Fruit fly (Drosophila melanogaster) whole organism, embryonic: ENCODE data around the gene CG10341.
A peak's percentile ranks its signal among the peaks of the same experiment; 100 is the strongest.

Experiments used
- Bteb2 ChIP-seq: fragments of 200-800 bp; sonication (Bioruptor generic); optimal IDR thresholded peaks from 2 replicates; lab custom pipeline; 2016; ENCODE audit warnings: missing biosample characterization, missing genetic modification characterization
- CG10209 ChIP-seq: fragments of 200-800 bp; sonication (Bioruptor generic); optimal IDR thresholded peaks from 3 replicates; lab custom pipeline; 2017; ENCODE audit warnings: missing biosample characterization, mild to moderate bottlenecking, missing genetic modification characterization, missing genetic modification reagents
- CG10267 ChIP-seq: fragments of 200-800 bp; sonication (Bioruptor generic); optimal IDR thresholded peaks from 2 replicates; lab custom pipeline; 2018; ENCODE audit warnings: missing biosample characterization, mild to moderate bottlenecking, missing genetic modification characterization, moderate library complexity
- CG11247 ChIP-seq: fragments of 200-800 bp; sonication (Bioruptor generic); IDR thresholded peaks from 2 replicates; pipeline ENCODE4 v1.3.6; 2022; ENCODE audit warnings: missing biosample characterization, missing genetic modification characterization
- CG11398 ChIP-seq: fragments of 200-800 bp; sonication (Bioruptor generic); optimal IDR thresholded peaks from 2 replicates; lab custom pipeline; 2016; ENCODE audit warnings: missing biosample characterization, missing genetic modification characterization
- CG11695 ChIP-seq: fragments of 200-800 bp; sonication (Bioruptor generic); IDR thresholded peaks from 3 replicates; pipeline ENCODE4 v1.3.6; 2022; ENCODE audit warnings: missing biosample characterization, missing genetic modification characterization
- CG1233 ChIP-seq: fragments of 200-800 bp; sonication (Bioruptor generic); optimal IDR thresholded peaks from 4 replicates; lab custom pipeline; 2018; ENCODE audit warnings: missing biosample characterization, mild to moderate bottlenecking, missing genetic modification characterization
- CG15011 ChIP-seq: fragments of 200-800 bp; sonication (Bioruptor generic); optimal IDR thresholded peaks from 3 replicates; lab custom pipeline; 2018; ENCODE audit warnings: missing biosample characterization, mild to moderate bottlenecking, missing genetic modification characterization
- CG15479 ChIP-seq: fragments of 200-800 bp; sonication (Bioruptor generic); optimal IDR thresholded peaks from 3 replicates; lab custom pipeline; 2019; ENCODE audit warnings: missing biosample characterization, mild to moderate bottlenecking, missing genetic modification characterization, moderate library complexity
- CG16863 ChIP-seq: fragments of 200-800 bp; sonication (Bioruptor generic); optimal IDR thresholded peaks from 3 replicates; lab custom pipeline; 2016; ENCODE audit warnings: missing biosample characterization, missing genetic modification characterization
- CG18011 ChIP-seq: fragments of 200-800 bp; sonication (Bioruptor generic); optimal IDR thresholded peaks from 2 replicates; lab custom pipeline; 2017; ENCODE audit warnings: missing biosample characterization, missing genetic modification characterization, mild to moderate bottlenecking, moderate library complexity, missing genotype
- CG18476 ChIP-seq: fragments of 200-800 bp; sonication (Bioruptor generic); optimal IDR thresholded peaks from 2 replicates; lab custom pipeline; 2016; ENCODE audit warnings: missing biosample characterization, mild to moderate bottlenecking, missing genetic modification characterization
- CG18599 ChIP-seq: fragments of 200-800 bp; sonication (Bioruptor generic); optimal IDR thresholded peaks from 3 replicates; lab custom pipeline; 2017; ENCODE audit warnings: missing biosample characterization, missing genetic modification characterization, mild to moderate bottlenecking, moderate library complexity, missing genetic modification reagents
- CG2712 ChIP-seq: fragments of 200-800 bp; optimal IDR thresholded peaks from 3 replicates; lab custom pipeline; 2019; ENCODE audit warnings: missing biosample characterization, mild to moderate bottlenecking, missing genetic modification characterization, moderate library complexity
- CG3838 ChIP-seq: fragments of 200-800 bp; sonication (Bioruptor generic); optimal IDR thresholded peaks from 3 replicates; lab custom pipeline; 2016; ENCODE audit warnings: missing biosample characterization, missing genetic modification characterization
- CG4854 ChIP-seq: fragments of 200-800 bp; sonication (Bioruptor generic); optimal IDR thresholded peaks from 2 replicates; lab custom pipeline; 2016; ENCODE audit warnings: missing biosample characterization, missing genetic modification characterization, inconsistent platforms
- CG5245 ChIP-seq: fragments of 200-800 bp; sonication (Bioruptor generic); optimal IDR thresholded peaks from 3 replicates; lab custom pipeline; 2016; ENCODE audit warnings: missing biosample characterization, missing genetic modification characterization
- CG8290 ChIP-seq, 3 experiments: fragments of 200-800 bp; sonication (Bioruptor generic); optimal IDR thresholded peaks; 2 replicates each; lab custom pipeline; 2016 to 2019; ENCODE audit warnings: missing biosample characterization in 3 of 3, missing genetic modification characterization in 3 of 3, mild to moderate bottlenecking in 2 of 3, moderate library complexity in 1 of 3
- CG8765 ChIP-seq: fragments of 200-800 bp; sonication (Bioruptor generic); IDR thresholded peaks from 2 replicates; pipeline ENCODE4 v1.3.6; 2022; ENCODE audit warnings: missing biosample characterization, missing genetic modification characterization
- CG9437 ChIP-seq: fragments of 200-800 bp; sonication (Bioruptor generic); optimal IDR thresholded peaks from 2 replicates; lab custom pipeline; 2018; ENCODE audit warnings: missing biosample characterization, mild to moderate bottlenecking, missing genetic modification characterization
- CG9727 ChIP-seq: fragments of 200-800 bp; sonication (Bioruptor generic); optimal IDR thresholded peaks from 3 replicates; lab custom pipeline; 2017; ENCODE audit warnings: missing biosample characterization, mild to moderate bottlenecking, missing genetic modification characterization
- CG9932 ChIP-seq: fragments of 200-800 bp; sonication (Bioruptor generic); IDR thresholded peaks from 2 replicates; pipeline ENCODE4 v1.3.6; 2022; ENCODE audit warnings: missing biosample characterization, missing genetic modification characterization
- Deaf1 ChIP-seq: fragments of 200-800 bp; optimal IDR thresholded peaks from 3 replicates; lab custom pipeline; 2019; ENCODE audit warnings: missing biosample characterization, mild to moderate bottlenecking, missing genetic modification characterization, moderate library complexity
- Dek ChIP-seq: fragments of 200-800 bp; sonication (Bioruptor generic); optimal IDR thresholded peaks from 3 replicates; lab custom pipeline; 2019; ENCODE audit warnings: missing biosample characterization, mild to moderate bottlenecking, missing genetic modification characterization, moderate library complexity
- H2.0 ChIP-seq: fragments of 200-800 bp; sonication (Bioruptor generic); IDR thresholded peaks from 2 replicates; pipeline ENCODE4 v1.3.6; 2022; ENCODE audit warnings: missing biosample characterization, missing genetic modification characterization
- HHEX ChIP-seq: fragments of 200-800 bp; sonication (Bioruptor generic); optimal IDR thresholded peaks from 3 replicates; lab custom pipeline; 2017; ENCODE audit warnings: missing biosample characterization, mild to moderate bottlenecking, missing genetic modification characterization, missing genetic modification reagents
- Hey ChIP-seq: fragments of 200-800 bp; sonication (Bioruptor generic); optimal IDR thresholded peaks from 3 replicates; lab custom pipeline; 2018; ENCODE audit warnings: missing biosample characterization, mild to moderate bottlenecking, missing genetic modification characterization
- Hr3 ChIP-seq: fragments of 200-800 bp; sonication (Bioruptor generic); optimal IDR thresholded peaks from 3 replicates; lab custom pipeline; 2016; ENCODE audit warnings: missing biosample characterization, missing genetic modification characterization
- Hr51 ChIP-seq, 2 experiments: fragments of 200-800 bp; sonication (Bioruptor generic); optimal IDR thresholded peaks; 2 replicates in 1 of 2; 3 replicates in 1 of 2; lab custom pipeline; 2016 to 2018; ENCODE audit warnings: missing biosample characterization in 2 of 2, missing genetic modification characterization in 2 of 2, mild to moderate bottlenecking in 1 of 2, moderate library complexity in 1 of 2
- Hsf ChIP-seq: fragments of 200-800 bp; sonication (Bioruptor generic); optimal IDR thresholded peaks from 3 replicates; lab custom pipeline; 2016; ENCODE audit warnings: missing biosample characterization, missing genetic modification characterization
- MESR4 ChIP-seq: fragments of 200-800 bp; sonication (Bioruptor generic); optimal IDR thresholded peaks from 2 replicates; lab custom pipeline; 2018; ENCODE audit warnings: missing biosample characterization, mild to moderate bottlenecking, missing genetic modification characterization, moderate library complexity
- Mad ChIP-seq: fragments of 200-800 bp; sonication (Bioruptor generic); optimal IDR thresholded peaks from 2 replicates; lab custom pipeline; 2016; ENCODE audit warnings: missing biosample characterization, missing genetic modification characterization
- Meics ChIP-seq: fragments of 200-800 bp; sonication (Bioruptor generic); optimal IDR thresholded peaks from 2 replicates; lab custom pipeline; 2017; ENCODE audit warnings: missing biosample characterization, mild to moderate bottlenecking, missing genetic modification characterization
- NFAT ChIP-seq: fragments of 200-800 bp; sonication (Bioruptor generic); IDR thresholded peaks from 2 replicates; pipeline ENCODE4 v1.3.6; 2022; ENCODE audit warnings: missing biosample characterization, missing genetic modification characterization
- Sry-δ ChIP-seq: fragments of 200-800 bp; sonication (Bioruptor generic); optimal IDR thresholded peaks from 2 replicates; lab custom pipeline; 2016; ENCODE audit warnings: missing biosample characterization, missing genetic modification characterization
- Taf1 ChIP-seq: fragments of 200-800 bp; sonication (Bioruptor generic); IDR thresholded peaks from 2 replicates; pipeline ENCODE4 v1.3.6; 2022; ENCODE audit warnings: missing biosample characterization, missing genetic modification characterization
- bigmax ChIP-seq: fragments of 200-800 bp; sonication (Bioruptor generic); optimal IDR thresholded peaks from 2 replicates; lab custom pipeline; 2018; ENCODE audit warnings: missing biosample characterization, mild to moderate bottlenecking, missing genetic modification characterization
- br ChIP-seq: fragments of >200 bp; optimal IDR thresholded peaks from 2 replicates; lab custom pipeline; 2017
- cg ChIP-seq: fragments of 200-800 bp; sonication (Bioruptor generic); optimal IDR thresholded peaks from 3 replicates; lab custom pipeline; 2019; ENCODE audit warnings: missing biosample characterization, mild to moderate bottlenecking, missing genetic modification characterization, moderate library complexity
- chinmo ChIP-seq: fragments of 200-800 bp; sonication (Bioruptor generic); IDR thresholded peaks from 4 replicates; pipeline ENCODE4 v1.3.6; 2022; ENCODE audit warnings: missing biosample characterization, missing genetic modification characterization; ENCODE audit not compliant: partially characterized antibody
- chm ChIP-seq: fragments of 200-800 bp; sonication (Bioruptor generic); IDR thresholded peaks from 2 replicates; pipeline ENCODE4 v1.3.6; 2022; ENCODE audit warnings: missing biosample characterization, missing genetic modification characterization
- crp ChIP-seq, 2 experiments: fragments of 200-800 bp; sonication (Bioruptor generic); optimal IDR thresholded peaks; 2 replicates in 1 of 2; 3 replicates in 1 of 2; lab custom pipeline; 2017; ENCODE audit warnings: missing biosample characterization in 2 of 2, missing genetic modification characterization in 2 of 2, mild to moderate bottlenecking in 1 of 2, moderate library complexity in 1 of 2
- cwo ChIP-seq: fragments of 200-800 bp; sonication (Bioruptor generic); optimal IDR thresholded peaks from 3 replicates; lab custom pipeline; 2017; ENCODE audit warnings: missing biosample characterization, missing genetic modification characterization, mild to moderate bottlenecking, moderate library complexity, missing genetic modification reagents
- ham ChIP-seq: fragments of 200-800 bp; sonication (Bioruptor generic); IDR thresholded peaks from 2 replicates; pipeline ENCODE4 v1.3.6; 2022; ENCODE audit warnings: missing biosample characterization, missing genetic modification characterization
- knrl ChIP-seq: fragments of 200-800 bp; sonication (Bioruptor generic); IDR thresholded peaks from 3 replicates; pipeline ENCODE4 v1.3.6; 2022; ENCODE audit warnings: missing biosample characterization, missing genetic modification characterization; ENCODE audit not compliant: partially characterized antibody
- maf-S ChIP-seq: fragments of 200-800 bp; sonication (Bioruptor generic); optimal IDR thresholded peaks from 2 replicates; lab custom pipeline; 2016; ENCODE audit warnings: missing biosample characterization, missing genetic modification characterization
- mld ChIP-seq: fragments of 200-800 bp; sonication (Bioruptor generic); IDR thresholded peaks from 3 replicates; pipeline ENCODE4 v1.3.6; 2022; ENCODE audit warnings: missing biosample characterization, missing genetic modification characterization; ENCODE audit not compliant: partially characterized antibody
- peb ChIP-seq: fragments of 200-800 bp; sonication (Bioruptor generic); IDR thresholded peaks from 2 replicates; pipeline ENCODE4 v1.3.6; 2022; ENCODE audit warnings: missing biosample characterization, missing genetic modification characterization
- tap ChIP-seq: fragments of 200-800 bp; optimal IDR thresholded peaks from 3 replicates; lab custom pipeline; 2019; ENCODE audit warnings: missing biosample characterization, mild to moderate bottlenecking, missing genetic modification characterization, moderate library complexity

Gene CG10341

dm6 chr2L:18695404-18695804 lies 3.1 kb upstream of the CG10341 start, which contains the start of the genes CG10383 and CG10338 (continued):
- TF ChIP-seq knrl: 0 out of 3 replicates have a peak, but pooled peaks have one; percentile 37
- peak; percentile 86 for TF ChIP-seq Bteb2 (GFP tag; lab: Kevin White, UChicago)
- TF ChIP-seq Hr3: peak; percentile 84
- peak; percentile 77 for TF ChIP-seq CG11398 (GFP tag; lab: Kevin White, UChicago)
- TF ChIP-seq CG18476: peak; percentile 54
- TF ChIP-seq cwo (GFP tag; lab: Kevin White, UChicago): peak; percentile 80
- peak; percentile 75 for TF ChIP-seq CG11695 (GFP tag; lab: Robert Waterston, UW)
- peak; percentile 85 for TF ChIP-seq Meics (GFP tag; lab: Kevin White, UChicago)
- TF ChIP-seq CG8765 (GFP tag; lab: Robert Waterston, UW): peak; percentile 54; the same call in 1 of the 2 replicates
- TF ChIP-seq MESR4: peak; percentile 55
- no peak for TF ChIP-seq CG15479 (GFP tag; lab: Kevin White, UChicago)
- TF ChIP-seq NFAT (GFP tag; lab: Robert Waterston, UW): peak; percentile 91
- TF ChIP-seq ham: peak; percentile 29; the same call in 1 of the 2 replicates
- TF ChIP-seq peb (GFP tag; lab: Robert Waterston, UW): peak; percentile 77
- peak; percentile 90 for TF ChIP-seq CG11247 (GFP tag; lab: Robert Waterston, UW)
- TF ChIP-seq CG10267 (tag; lab: Kevin White, UChicago): peak; percentile 71
- TF ChIP-seq CG4854 (GFP tag; lab: Kevin White, UChicago): peak; percentile 58
- TF ChIP-seq CG16863: peak; percentile 83
- TF ChIP-seq CG9437 (GFP tag; lab: Kevin White, UChicago): peak; percentile 23
- TF ChIP-seq mld (GFP tag; lab: Robert Waterston, UW): no peak
- TF ChIP-seq Mad (GFP tag; lab: Kevin White, UChicago): peak; percentile 79
- no peak for TF ChIP-seq br (lab: Kevin White, UChicago)
- peak; percentile 41 for TF ChIP-seq Deaf1 (tag; lab: Kevin White, UChicago)
- TF ChIP-seq chinmo (GFP tag; lab: Robert Waterston, UW): 0 out of 4 replicates have a peak, but pooled peaks have one; percentile 27
- peak; percentile 84 for TF ChIP-seq Taf1 (GFP tag; lab: Robert Waterston, UW)
- TF ChIP-seq CG9727 (GFP tag; lab: Kevin White, UChicago): peak; percentile 80
- peak; percentile 88 for TF ChIP-seq H2.0 (GFP tag; lab: Robert Waterston, UW)
- peak; percentile 78 for TF ChIP-seq CG18011 (GFP tag; lab: Kevin White, UChicago)
- peak; percentile 83 for TF ChIP-seq CG2712 (tag; lab: Kevin White, UChicago)
- TF ChIP-seq crp (GFP tag; optimal IDR thresholded peaks at IDR 0.05; lab: Kevin White, UChicago): peak; percentile 100
- TF ChIP-seq Sry-δ: peak; percentile 68
- TF ChIP-seq bigmax (GFP tag; lab: Kevin White, UChicago): no peak
- peak; percentile 92 for TF ChIP-seq CG9932 (GFP tag; lab: Robert Waterston, UW)
- TF ChIP-seq Hr51 (GFP tag; optimal IDR thresholded peaks at IDR 0.05; lab: Kevin White, UChicago): peak; percentile 80 to 85
- TF ChIP-seq CG15011 (GFP tag; lab: Kevin White, UChicago): peak; percentile 43
- TF ChIP-seq Hsf (GFP tag; lab: Kevin White, UChicago): peak; percentile 90
- TF ChIP-seq Hey (tag; lab: Kevin White, UChicago): no peak
- TF ChIP-seq Dek (tag; lab: Kevin White, UChicago): peak; percentile 62
- TF ChIP-seq HHEX (GFP tag; lab: Kevin White, UChicago): peak; percentile 65
- peak; percentile 71 for TF ChIP-seq CG5245 (GFP tag; lab: Kevin White, UChicago)
- TF ChIP-seq CG10209 (GFP tag; lab: Kevin White, UChicago): peak; percentile 78
- no peak for TF ChIP-seq cg (GFP tag; lab: Kevin White, UChicago)
- peak; percentile 65 for TF ChIP-seq CG3838
- peak; percentile 92 for TF ChIP-seq CG18599
- peak; percentile 89 for TF ChIP-seq chm (GFP tag; lab: Robert Waterston, UW)
- peak; percentile 48 for TF ChIP-seq CG8290 (GFP tag; optimal IDR thresholded peaks at IDR 0.05; lab: Kevin White, UChicago)
- peak in 1 of 2 experiments; percentile 94 for TF ChIP-seq CG8290 (tag; optimal IDR thresholded peaks at IDR 0.05; lab: Kevin White, UChicago)
- TF ChIP-seq maf-S (GFP tag; lab: Kevin White, UChicago): peak; percentile 88
- peak; percentile 41 for TF ChIP-seq CG1233 (GFP tag; lab: Kevin White, UChicago)
- TF ChIP-seq tap: peak; percentile 31
